6 worm cellular contexts compared by ENCODE assay signal in the genomic region with DNA sequence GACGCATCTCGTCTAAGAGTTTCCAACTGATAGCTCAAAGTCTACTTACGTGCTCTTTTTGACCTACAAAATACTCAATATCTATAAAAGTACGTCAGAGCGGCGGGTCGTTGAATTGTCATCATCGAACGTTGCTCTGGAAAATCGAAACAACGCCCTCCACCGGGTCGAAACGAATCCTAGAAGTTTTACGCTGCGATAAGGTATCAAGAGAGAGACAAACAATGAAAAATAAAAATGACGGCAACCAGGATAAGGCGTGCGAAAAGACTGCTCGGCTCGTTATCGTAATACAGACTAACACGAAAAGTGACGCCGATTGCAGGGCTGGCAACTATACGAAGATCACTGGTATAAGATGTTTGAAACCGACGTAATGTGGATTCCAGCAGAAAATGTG.
TF ChIP-seq lines count a peak whose summit lies in the region.

No protein-coding gene starts in this region.

TF ChIP-seq in whole organism, L1 larva, 84 proteins besides CTCF, POLR2A, EP300 and RAD21:
- peak; percentile 22 for TF ChIP-seq lin-14 (GFP tag; optimal IDR thresholded peaks at IDR 0.05; lab: Kevin White, UChicago)
- TF ChIP-seq irx-1 (tag; optimal IDR thresholded peaks at IDR 0.05; lab: Kevin White, UChicago) = no peak
- no peak for TF ChIP-seq unc-86 (tag; optimal IDR thresholded peaks at IDR 0.05; lab: Kevin White, UChicago)
- TF ChIP-seq lin-35 (GFP tag; optimal IDR thresholded peaks at IDR 0.05; lab: Kevin White, UChicago) = peak in 1 of 2 experiments; percentile 0
- TF ChIP-seq elt-2 (tag; optimal IDR thresholded peaks at IDR 0.05; lab: Kevin White, UChicago) = peak; percentile 58
- TF ChIP-seq nhr-71 (tag; optimal IDR thresholded peaks at IDR 0.05; lab: Kevin White, UChicago) = peak; percentile 10
- peak; percentile 11 for TF ChIP-seq pqm-1 (tag; optimal IDR thresholded peaks at IDR 0.05; lab: Kevin White, UChicago)
- TF ChIP-seq swsn-7 (tag; optimal IDR thresholded peaks at IDR 0.05; lab: Kevin White, UChicago) = no peak
- no peak for TF ChIP-seq aly-2 (tag; optimal IDR thresholded peaks at IDR 0.05; lab: Kevin White, UChicago)
TF ChIP-seq in whole organism, L1 larva: peak in this region for 5.

TF ChIP-seq in whole organism, L2 larva, 48 proteins besides CTCF, POLR2A, EP300 and RAD21:
- TF ChIP-seq nhr-77 (tag; optimal IDR thresholded peaks at IDR 0.05; lab: Kevin White, UChicago) = no peak
- peak; percentile 88 for TF ChIP-seq skn-1 (tag; optimal IDR thresholded peaks at IDR 0.05; lab: Kevin White, UChicago)
- TF ChIP-seq nhr-11 (tag; optimal IDR thresholded peaks at IDR 0.05; lab: Kevin White, UChicago) = no peak
- peak; percentile 26 for TF ChIP-seq sma-3 (GFP tag; optimal IDR thresholded peaks at IDR 0.05; lab: Kevin White, UChicago)
- peak; percentile 68 for TF ChIP-seq fos-1 (tag; optimal IDR thresholded peaks at IDR 0.05; lab: Kevin White, UChicago)
- peak; percentile 3 for TF ChIP-seq F13H6.1 (tag; optimal IDR thresholded peaks at IDR 0.05; lab: Kevin White, UChicago)
- peak; percentile 33 for TF ChIP-seq sma-9 (GFP tag; optimal IDR thresholded peaks at IDR 0.05; lab: Kevin White, UChicago)
- no peak for TF ChIP-seq sma-9 (tag; optimal IDR thresholded peaks at IDR 0.05; lab: Kevin White, UChicago)

TF ChIP-seq in whole organism, L3 larva, 47 proteins besides CTCF, POLR2A, EP300 and RAD21:
- TF ChIP-seq nhr-11 (tag; optimal IDR thresholded peaks at IDR 0.05; lab: Kevin White, UChicago) (no peak), zag-1 (tag; optimal IDR thresholded peaks at IDR 0.05; lab: Kevin White, UChicago) (no peak), nhr-25 (tag; optimal IDR thresholded peaks at IDR 0.05; lab: Kevin White, UChicago) (no peak), jun-1 (tag; optimal IDR thresholded peaks at IDR 0.05; lab: Kevin White, UChicago) (peak; percentile 71), pqm-1 (tag; optimal IDR thresholded peaks at IDR 0.05; lab: Kevin White, UChicago) (peak; percentile 64), elt-2 (tag; optimal IDR thresholded peaks at IDR 0.05; lab: Kevin White, UChicago) (peak; percentile 92), aly-2 (tag; optimal IDR thresholded peaks at IDR 0.05; lab: Kevin White, UChicago) (no peak), nhr-28 (tag; optimal IDR thresholded peaks at IDR 0.05; lab: Kevin White, UChicago) (no peak)

TF ChIP-seq in whole organism, L4 larva, 104 proteins besides CTCF, POLR2A, EP300 and RAD21 (continues in another document):
- TF ChIP-seq D1046.2 (GFP tag; IDR thresholded peaks at IDR 0.05; lab: Robert Waterston, UW) (no peak), zip-2 (tag; optimal IDR thresholded peaks at IDR 0.05; lab: Kevin White, UChicago) (no peak), mxl-3 (GFP tag; optimal IDR thresholded peaks at IDR 0.05; lab: Kevin White, UChicago) (peak; percentile 19), ama-1 (optimal IDR thresholded peaks at IDR 0.05; lab: Kevin White, UChicago) (no peak), hmg-1.1 (GFP tag; IDR thresholded peaks at IDR 0.05; lab: Robert Waterston, UW) (no peak), ceh-28 (tag; optimal IDR thresholded peaks at IDR 0.05; lab: Kevin White, UChicago) (no peak), sdz-12 (GFP tag; optimal IDR thresholded peaks at IDR 0.05; lab: Kevin White, UChicago) (no peak), mes-2 (tag; optimal IDR thresholded peaks at IDR 0.05; lab: Kevin White, UChicago; ENCODE audit: poor library complexity, severe bottlenecking) (no peak), daf-12 (tag; optimal IDR thresholded peaks at IDR 0.05; lab: Kevin White, UChicago) (no peak), tra-1 (GFP tag; IDR thresholded peaks at IDR 0.05; lab: Robert Waterston, UW) (no peak), nhr-77 (tag; optimal IDR thresholded peaks at IDR 0.05; lab: Kevin White, UChicago) (peak; percentile 33), ztf-7 (tag; optimal IDR thresholded peaks at IDR 0.05; lab: Kevin White, UChicago) (no peak), lin-13 (GFP tag; optimal IDR thresholded peaks at IDR 0.05; lab: Kevin White, UChicago) (no peak), lin-29 (GFP tag; IDR thresholded peaks at IDR 0.05; lab: Robert Waterston, UW) (no peak), nhr-41 (GFP tag; IDR thresholded peaks at IDR 0.05; lab: Robert Waterston, UW) (no peak), ces-1 (GFP tag; optimal IDR thresholded peaks at IDR 0.05; lab: Kevin White, UChicago) (no peak), egl-27 (tag; optimal IDR thresholded peaks at IDR 0.05; lab: Kevin White, UChicago) (no peak), dve-1 (tag; optimal IDR thresholded peaks at IDR 0.05; lab: Kevin White, UChicago; ENCODE audit: insufficient read depth) (peak; percentile 68), egl-43 (GFP tag; IDR thresholded peaks at IDR 0.05; lab: Robert Waterston, UW) (no peak), hlh-30 (tag; optimal IDR thresholded peaks at IDR 0.05; lab: Kevin White, UChicago; ENCODE audit: insufficient read depth) (no peak), mdl-1 (tag; optimal IDR thresholded peaks at IDR 0.05; lab: Kevin White, UChicago) (no peak), F10B5.3 (tag; optimal IDR thresholded peaks at IDR 0.05; lab: Kevin White, UChicago) (no peak)

TF ChIP-seq in whole organism, late embryonic, 69 proteins besides CTCF, POLR2A, EP300 and RAD21:
- TF ChIP-seq elt-2 (tag; optimal IDR thresholded peaks at IDR 0.05; lab: Kevin White, UChicago) (peak; percentile 57), ceh-14 (tag; optimal IDR thresholded peaks at IDR 0.05; lab: Kevin White, UChicago) (no peak), pat-9 (tag; optimal IDR thresholded peaks at IDR 0.05; lab: Kevin White, UChicago) (no peak), pag-3 (tag; optimal IDR thresholded peaks at IDR 0.05; lab: Kevin White, UChicago; ENCODE audit: borderline replicate concordance) (no peak), fax-1 (tag; optimal IDR thresholded peaks at IDR 0.05; lab: Kevin White, UChicago) (no peak), ets-4 (tag; optimal IDR thresholded peaks at IDR 0.05; lab: Kevin White, UChicago) (no peak), ceh-31 (tag; optimal IDR thresholded peaks at IDR 0.05; lab: Kevin White, UChicago) (no peak)

TF ChIP-seq in whole organism, young adult, 124 proteins besides CTCF, POLR2A, EP300 and RAD21 (continues in another document):
- TF ChIP-seq pha-4 (tag; optimal IDR thresholded peaks at IDR 0.05; lab: Kevin White, UChicago) = peak; percentile 65
- peak; percentile 92 for TF ChIP-seq nhr-80 (tag; optimal IDR thresholded peaks at IDR 0.05; lab: Kevin White, UChicago)
- no peak for TF ChIP-seq athp-1 (tag; optimal IDR thresholded peaks at IDR 0.05; lab: Kevin White, UChicago)
- no peak for TF ChIP-seq lsl-1 (GFP tag; optimal IDR thresholded peaks at IDR 0.05; lab: Kevin White, UChicago)
- peak; percentile 21 for TF ChIP-seq nhr-90 (tag; optimal IDR thresholded peaks at IDR 0.05; lab: Kevin White, UChicago)
- no peak for TF ChIP-seq F57C9.4 (tag; optimal IDR thresholded peaks at IDR 0.05; lab: Kevin White, UChicago)
- TF ChIP-seq hmg-20 (GFP tag; IDR thresholded peaks at IDR 0.05; lab: Robert Waterston, UW) = no peak
- TF ChIP-seq unc-62 (GFP tag; optimal IDR thresholded peaks at IDR 0.05; lab: Kevin White, UChicago) = no peak
- TF ChIP-seq mcd-1 (GFP tag; IDR thresholded peaks at IDR 0.05; lab: Robert Waterston, UW) = 0 out of 2 replicates have a peak, but pooled peaks have one; percentile 6
- no peak for TF ChIP-seq ZK185.1 (tag; optimal IDR thresholded peaks at IDR 0.05; lab: Kevin White, UChicago; ENCODE audit: poor library complexity, severe bottlenecking)
- no peak for TF ChIP-seq fkh-3 (tag; optimal IDR thresholded peaks at IDR 0.05; lab: Kevin White, UChicago)
- TF ChIP-seq snpc-1.3 (tag; optimal IDR thresholded peaks at IDR 0.05; lab: Kevin White, UChicago; ENCODE audit: insufficient read depth) = no peak
- no peak for TF ChIP-seq lir-1 (GFP tag; conservative IDR thresholded peaks at IDR 0.05; lab: Robert Waterston, UW)
- no peak for TF ChIP-seq ama-1 (optimal IDR thresholded peaks at IDR 0.05; lab: Kevin White, UChicago)
- no peak for TF ChIP-seq ama-1 (GFP tag; optimal IDR thresholded peaks at IDR 0.05; lab: Kevin White, UChicago)
- TF ChIP-seq nfyb-1 (GFP tag; IDR thresholded peaks at IDR 0.05; lab: Robert Waterston, UW) = no peak
- TF ChIP-seq aptf-3 (GFP tag; IDR thresholded peaks at IDR 0.05; lab: Robert Waterston, UW) = no peak
- peak; percentile 38 for TF ChIP-seq atf-7 (tag; optimal IDR thresholded peaks at IDR 0.05; lab: Kevin White, UChicago)
- no peak for TF ChIP-seq lin-40 (tag; optimal IDR thresholded peaks at IDR 0.05; lab: Kevin White, UChicago)
- no peak for TF ChIP-seq ceh-100 (GFP tag; IDR thresholded peaks at IDR 0.05; lab: Robert Waterston, UW)
- TF ChIP-seq D2030.7 (GFP tag; IDR thresholded peaks at IDR 0.05; lab: Robert Waterston, UW) = no peak
- TF ChIP-seq madf-10 (tag; optimal IDR thresholded peaks at IDR 0.05; lab: Kevin White, UChicago) = peak; percentile 38
- no peak for TF ChIP-seq lsy-27 (tag; optimal IDR thresholded peaks at IDR 0.05; lab: Kevin White, UChicago; ENCODE audit: borderline replicate concordance, insufficient read depth)
- TF ChIP-seq Y53G8AR.9 (GFP tag; conservative IDR thresholded peaks at IDR 0.05; lab: Robert Waterston, UW) = 0 out of 2 replicates have a peak, but pooled peaks have one; percentile 41
- TF ChIP-seq snpc-1.1 (tag; optimal IDR thresholded peaks at IDR 0.05; lab: Kevin White, UChicago; ENCODE audit: insufficient read depth) = no peak
- no peak for TF ChIP-seq B0261.1 (tag; optimal IDR thresholded peaks at IDR 0.05; lab: Kevin White, UChicago)
- TF ChIP-seq nhr-120 (GFP tag; IDR thresholded peaks at IDR 0.05; lab: Robert Waterston, UW) = no peak
- no peak for TF ChIP-seq ztf-18 (tag; optimal IDR thresholded peaks at IDR 0.05; lab: Kevin White, UChicago)
- TF ChIP-seq ceh-40 (GFP tag; IDR thresholded peaks at IDR 0.05; lab: Robert Waterston, UW) = no peak
- no peak for TF ChIP-seq hlh-12 (tag; optimal IDR thresholded peaks at IDR 0.05; lab: Kevin White, UChicago)
- no peak for TF ChIP-seq B0035.1 (tag; optimal IDR thresholded peaks at IDR 0.05; lab: Kevin White, UChicago)
- TF ChIP-seq let-526 (GFP tag; IDR thresholded peaks at IDR 0.05; lab: Robert Waterston, UW) = no peak
- TF ChIP-seq zfh-2 (GFP tag; conservative IDR thresholded peaks at IDR 0.05; lab: Robert Waterston, UW) = no peak
- no peak for TF ChIP-seq B0019.2 (GFP tag; conservative IDR thresholded peaks at IDR 0.05; lab: Robert Waterston, UW)
- no peak for TF ChIP-seq unc-130 (GFP tag; optimal IDR thresholded peaks at IDR 0.05; lab: Kevin White, UChicago)
- no peak for TF ChIP-seq aptf-2 (GFP tag; conservative IDR thresholded peaks at IDR 0.05; lab: Robert Waterston, UW)
- no peak for TF ChIP-seq F57A8.1 (GFP tag; optimal IDR thresholded peaks at IDR 0.05; lab: Kevin White, UChicago)
- peak; percentile 59; the same call in 1 of the 2 replicates for TF ChIP-seq dox-1 (GFP tag; IDR thresholded peaks at IDR 0.05; lab: Robert Waterston, UW)
- no peak for TF ChIP-seq F22D6.2 (tag; optimal IDR thresholded peaks at IDR 0.05; lab: Kevin White, UChicago)
- TF ChIP-seq Y67H2A.10 (GFP tag; conservative IDR thresholded peaks at IDR 0.05; lab: Robert Waterston, UW) = no peak
